Worm (Caenorhabditis elegans) whole organism, young adult: Measurements from ENCODE around the gene lrpc-1.
A peak's percentile ranks its signal among the peaks of the same experiment; 100 is the strongest.

Experiments used
- B0019.2 ChIP-seq: fragments of 200-800 bp; sonication (Bioruptor generic); conservative IDR thresholded peaks from 2 replicates; pipeline ENCODE4 v1.3.6; 2022; ENCODE audit warnings: missing genetic modification reagents, missing genetic modification characterization, missing compliant biosample characterization
- B0336.3 ChIP-seq: fragments of 200-800 bp; sonication (Bioruptor generic); IDR thresholded peaks from 2 replicates; pipeline ENCODE4 v1.3.6; 2022; ENCODE audit warnings: missing genetic modification characterization, missing compliant biosample characterization
- C06A6.2 ChIP-seq: fragments of 200-800 bp; sonication (Bioruptor generic); conservative IDR thresholded peaks from 2 replicates; pipeline ENCODE4 v1.3.6; 2022; ENCODE audit warnings: missing genetic modification characterization, missing compliant biosample characterization
- F10E7.11 ChIP-seq: sonication (generic microtip); optimal IDR thresholded peaks from 2 replicates; lab custom pipeline; 2017; ENCODE audit warnings: mild to moderate bottlenecking, missing genetic modification characterization, moderate library complexity, missing compliant biosample characterization
- F33H1.4 ChIP-seq: fragments of 200-800 bp; sonication (Bioruptor generic); IDR thresholded peaks from 2 replicates; pipeline ENCODE4 v1.3.6; 2022; ENCODE audit warnings: missing genetic modification reagents, missing genetic modification characterization, missing compliant biosample characterization
- F52B5.7 ChIP-seq: sonication (generic microtip); optimal IDR thresholded peaks from 2 replicates; lab custom pipeline; 2016; ENCODE audit warnings: mild to moderate bottlenecking, missing genetic modification characterization, missing compliant biosample characterization
- F57C9.4 ChIP-seq: sonication (generic microtip); optimal IDR thresholded peaks from 2 replicates; lab custom pipeline; 2017; ENCODE audit warnings: mild to moderate bottlenecking, missing genetic modification characterization, missing compliant biosample characterization
- T26A5.8 ChIP-seq: sonication (generic microtip); optimal IDR thresholded peaks from 2 replicates; lab custom pipeline; 2016; ENCODE audit warnings: missing genetic modification characterization, missing compliant biosample characterization
- Y67H2A.10 ChIP-seq: fragments of 200-800 bp; sonication (Bioruptor generic); conservative IDR thresholded peaks from 2 replicates; pipeline ENCODE4 v1.3.6; 2022; ENCODE audit warnings: missing genetic modification reagents, missing genetic modification characterization, missing compliant biosample characterization
- Y95B8A.8 ChIP-seq: fragments of 200-800 bp; sonication (Bioruptor generic); IDR thresholded peaks from 2 replicates; pipeline ENCODE4 v1.3.6; 2022; ENCODE audit warnings: missing genetic modification reagents, missing genetic modification characterization, missing compliant biosample characterization
- ZK185.1 ChIP-seq: sonication (generic microtip); optimal IDR thresholded peaks from 2 replicates; lab custom pipeline; 2016; ENCODE audit warnings: mild to moderate bottlenecking, missing genetic modification characterization, missing compliant biosample characterization; ENCODE audit not compliant: poor library complexity, severe bottlenecking
- athp-1 ChIP-seq: sonication (generic microtip); optimal IDR thresholded peaks from 2 replicates; lab custom pipeline; 2017; ENCODE audit warnings: mild to moderate bottlenecking, missing genetic modification characterization, missing compliant biosample characterization
- attf-3 ChIP-seq: fragments of 200-800 bp; sonication (Bioruptor generic); conservative IDR thresholded peaks from 2 replicates; pipeline ENCODE4 v1.3.6; 2022; ENCODE audit warnings: missing genetic modification reagents, missing genetic modification characterization, missing compliant biosample characterization
- attf-5 ChIP-seq: fragments of 200-800 bp; sonication (Bioruptor generic); optimal IDR thresholded peaks from 2 replicates; lab custom pipeline; 2018; ENCODE audit warnings: mild to moderate bottlenecking, missing genetic modification characterization, missing compliant biosample characterization
- bed-1 ChIP-seq: fragments of 200-800 bp; sonication (Bioruptor generic); IDR thresholded peaks from 2 replicates; pipeline ENCODE4 v1.3.6; 2022; ENCODE audit warnings: missing genetic modification reagents, missing genetic modification characterization, missing compliant biosample characterization
- bed-2 ChIP-seq: fragments of 200-800 bp; sonication (Bioruptor generic); IDR thresholded peaks from 2 replicates; pipeline ENCODE4 v1.3.6; 2022; ENCODE audit warnings: missing genetic modification reagents, missing genetic modification characterization, missing compliant biosample characterization
- ccch-3 ChIP-seq: fragments of 200-800 bp; sonication (Bioruptor generic); optimal IDR thresholded peaks from 2 replicates; lab custom pipeline; 2018; ENCODE audit warnings: mild to moderate bottlenecking, missing genetic modification characterization, missing compliant biosample characterization
- cebp-2 ChIP-seq: fragments of 200-800 bp; sonication (Bioruptor generic); IDR thresholded peaks from 2 replicates; pipeline ENCODE4 v1.3.6; 2022; ENCODE audit warnings: missing genetic modification characterization, missing compliant biosample characterization
- ceh-100 ChIP-seq: fragments of 200-800 bp; sonication (Bioruptor generic); IDR thresholded peaks from 2 replicates; pipeline ENCODE4 v1.3.6; 2022; ENCODE audit warnings: missing genetic modification reagents, missing genetic modification characterization, missing compliant biosample characterization
- ceh-58 ChIP-seq: fragments of 200-800 bp; sonication (Bioruptor generic); IDR thresholded peaks from 2 replicates; pipeline ENCODE4 v1.3.6; 2022; ENCODE audit warnings: missing genetic modification characterization, missing compliant biosample characterization
- ceh-91 ChIP-seq: fragments of 200-800 bp; sonication (Bioruptor generic); IDR thresholded peaks from 2 replicates; pipeline ENCODE4 v1.3.6; 2022; ENCODE audit warnings: missing genetic modification reagents, missing genetic modification characterization, missing compliant biosample characterization
- die-1 ChIP-seq: sonication (generic microtip); optimal IDR thresholded peaks from 2 replicates; lab custom pipeline; 2016; ENCODE audit warnings: missing genotype, mild to moderate bottlenecking, missing genetic modification characterization, missing compliant biosample characterization
- dox-1 ChIP-seq: fragments of 200-800 bp; sonication (Bioruptor generic); IDR thresholded peaks from 2 replicates; pipeline ENCODE4 v1.3.6; 2022; ENCODE audit warnings: missing genetic modification reagents, missing genetic modification characterization, missing compliant biosample characterization
- dpff-1 ChIP-seq: sonication (generic microtip); optimal IDR thresholded peaks from 2 replicates; lab custom pipeline; 2017; ENCODE audit warnings: mild to moderate bottlenecking, missing genetic modification characterization, missing compliant biosample characterization
- egl-18 ChIP-seq: fragments of 200-800 bp; sonication (Bioruptor generic); IDR thresholded peaks from 2 replicates; pipeline ENCODE4 v1.3.6; 2022; ENCODE audit warnings: missing genetic modification reagents, missing genetic modification characterization, missing compliant biosample characterization
- egrh-3 ChIP-seq: fragments of 200-800 bp; sonication (Bioruptor generic); IDR thresholded peaks from 2 replicates; pipeline ENCODE4 v1.3.6; 2022; ENCODE audit warnings: missing genetic modification reagents, missing genetic modification characterization, missing compliant biosample characterization
- fkh-3 ChIP-seq: sonication (generic microtip); optimal IDR thresholded peaks from 2 replicates; lab custom pipeline; 2016; ENCODE audit warnings: mild to moderate bottlenecking, missing genetic modification characterization, missing compliant biosample characterization
- him-1 ChIP-seq: sonication (generic microtip); optimal IDR thresholded peaks from 2 replicates; lab custom pipeline; 2016; ENCODE audit warnings: missing genotype, missing genetic modification reagents, missing genetic modification characterization, missing compliant biosample characterization
- hmg-1.2 ChIP-seq: fragments of 200-800 bp; sonication (Bioruptor generic); IDR thresholded peaks from 2 replicates; pipeline ENCODE4 v1.3.6; 2022; ENCODE audit warnings: missing genetic modification reagents, missing genetic modification characterization, missing compliant biosample characterization
- let-607 ChIP-seq, 2 experiments: fragments of 200-800 bp in 1 of 2; sonication (Bioruptor generic) in 1 of 2; sonication (generic microtip) in 1 of 2; optimal IDR thresholded peaks; 2 replicates each; lab custom pipeline; 2016 to 2018; ENCODE audit warnings: mild to moderate bottlenecking in 2 of 2, missing compliant biosample characterization in 2 of 2, missing genetic modification characterization in 2 of 2, moderate library complexity in 2 of 2, missing genotype in 1 of 2
- lsl-1 ChIP-seq: fragments of 200-800 bp; sonication (Bioruptor generic); optimal IDR thresholded peaks from 2 replicates; lab custom pipeline; 2018; ENCODE audit warnings: mild to moderate bottlenecking, missing genetic modification characterization, moderate library complexity, missing compliant biosample characterization
- madf-3 ChIP-seq: fragments of 200-800 bp; sonication (Bioruptor generic); IDR thresholded peaks from 2 replicates; pipeline ENCODE4 v1.3.6; 2022; ENCODE audit warnings: missing genetic modification reagents, missing genetic modification characterization, missing compliant biosample characterization
- madf-6 ChIP-seq: fragments of 200-800 bp; sonication (Bioruptor generic); IDR thresholded peaks from 2 replicates; pipeline ENCODE4 v1.3.6; 2022; ENCODE audit warnings: missing genetic modification reagents, missing genetic modification characterization, missing compliant biosample characterization
- mcd-1 ChIP-seq: fragments of 200-800 bp; sonication (Bioruptor generic); IDR thresholded peaks from 2 replicates; pipeline ENCODE4 v1.3.6; 2022; ENCODE audit warnings: missing genetic modification reagents, missing genetic modification characterization, missing compliant biosample characterization
- mes-4 ChIP-seq: sonication (generic microtip); optimal IDR thresholded peaks from 2 replicates; lab custom pipeline; 2016; ENCODE audit warnings: missing genotype, missing genetic modification characterization, missing compliant biosample characterization
- mxl-1 ChIP-seq: sonication (generic microtip); optimal IDR thresholded peaks from 2 replicates; lab custom pipeline; 2016; ENCODE audit warnings: missing genetic modification characterization, missing compliant biosample characterization
- nhr-27 ChIP-seq: fragments of 200-800 bp; sonication (Bioruptor generic); optimal IDR thresholded peaks from 2 replicates; lab custom pipeline; 2018; ENCODE audit warnings: mild to moderate bottlenecking, missing genetic modification characterization, moderate library complexity, missing compliant biosample characterization
- nhr-80 ChIP-seq: sonication (generic microtip); optimal IDR thresholded peaks from 2 replicates; lab custom pipeline; 2016; ENCODE audit warnings: missing genetic modification characterization, missing compliant biosample characterization
- rec-8 ChIP-seq, 2 experiments: sonication (generic microtip); optimal IDR thresholded peaks; 2 replicates each; lab custom pipeline; 2016; ENCODE audit warnings: mild to moderate bottlenecking in 2 of 2, missing genetic modification characterization in 2 of 2, missing genetic modification reagents in 2 of 2, missing genotype in 2 of 2, missing biosample characterization in 1 of 2, missing compliant biosample characterization in 1 of 2, moderate library complexity in 1 of 2
- snpc-1.3 ChIP-seq: sonication (generic microtip); optimal IDR thresholded peaks from 2 replicates; lab custom pipeline; 2017; ENCODE audit warnings: missing genetic modification characterization, mild to moderate bottlenecking, missing compliant biosample characterization, antibody characterized with exemption, moderate library complexity, missing genotype, missing genetic modification reagents; ENCODE audit not compliant: insufficient read depth
- snpc-4 ChIP-seq, 5 experiments: fragments of 150-350 bp in 1 of 5; sonication (generic microtip) in 4 of 5; optimal IDR thresholded peaks; 2 replicates each; lab custom pipeline; 2014 to 2018; ENCODE audit warnings: missing genetic modification characterization in 5 of 5, missing biosample characterization in 3 of 5, antibody characterized with exemption in 2 of 5, mild to moderate bottlenecking in 2 of 5, missing compliant biosample characterization in 2 of 5, missing genotype in 2 of 5, moderate library complexity in 2 of 5, missing genetic modification reagents in 1 of 5
- tbp1 ChIP-seq: fragments of 200-800 bp; sonication (Bioruptor generic); optimal IDR thresholded peaks from 2 replicates; lab custom pipeline; 2018; ENCODE audit warnings: mild to moderate bottlenecking, missing genetic modification characterization, missing compliant biosample characterization
- xnd-1 ChIP-seq: sonication (generic microtip); optimal IDR thresholded peaks from 2 replicates; lab custom pipeline; 2016; ENCODE audit warnings: missing genotype, missing genetic modification reagents, missing genetic modification characterization, missing compliant biosample characterization
- zfh-2 ChIP-seq: fragments of 200-800 bp; sonication (Bioruptor generic); conservative IDR thresholded peaks from 2 replicates; pipeline ENCODE4 v1.3.6; 2022; ENCODE audit warnings: missing genetic modification reagents, missing genetic modification characterization, missing compliant biosample characterization
- zim-3 ChIP-seq: sonication (generic microtip); optimal IDR thresholded peaks from 2 replicates; lab custom pipeline; 2017; ENCODE audit warnings: mild to moderate bottlenecking, missing genetic modification characterization, moderate library complexity, missing compliant biosample characterization
- ztf-18 ChIP-seq: sonication (generic microtip); optimal IDR thresholded peaks from 2 replicates; lab custom pipeline; 2016; ENCODE audit warnings: missing genotype, mild to moderate bottlenecking, missing genetic modification characterization, missing compliant biosample characterization

Gene lrpc-1

DNA sequence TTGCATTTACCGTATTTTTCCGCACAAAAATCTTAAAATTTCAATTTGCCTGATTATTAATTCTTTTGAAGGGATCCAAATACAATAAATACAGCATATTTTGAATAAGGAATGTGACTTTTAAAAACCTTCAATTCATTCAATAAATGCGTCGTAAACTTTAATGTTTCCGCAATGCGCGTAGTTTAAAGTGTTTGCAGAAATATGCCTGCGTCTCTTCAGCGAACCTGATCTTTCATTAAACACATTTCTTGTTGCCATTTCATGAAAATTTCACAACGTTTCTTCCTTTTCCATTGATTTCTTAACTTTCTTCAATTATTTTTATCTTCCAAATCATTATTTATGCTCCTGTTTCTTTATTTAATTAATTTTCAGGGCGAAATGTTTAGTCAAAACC lies 20.7 kb downstream of the lrpc-1 start, which contains the start of gene vps-37 (continued):
- TF ChIP-seq F33H1.4: peak; percentile 51; the same call in 1 of the 2 replicates

- TF ChIP-seq egl-18 (GFP tag; lab: Robert Waterston, UW): no peak
- TF ChIP-seq dpff-1 (tag; lab: Kevin White, UChicago): peak; percentile 28
- no peak for TF ChIP-seq C06A6.2 (GFP tag; lab: Robert Waterston, UW)
- TF ChIP-seq ceh-100 (GFP tag; lab: Robert Waterston, UW): peak; percentile 50; the same call in 1 of the 2 replicates
- TF ChIP-seq bed-1 (GFP tag; lab: Robert Waterston, UW): no peak
- no peak for TF ChIP-seq F57C9.4
- no peak; the same call in 1 of the 2 replicates for TF ChIP-seq attf-3 (GFP tag; lab: Robert Waterston, UW)
- peak; percentile 83 for TF ChIP-seq madf-3 (GFP tag; lab: Robert Waterston, UW)
- TF ChIP-seq snpc-4 (GFP tag; optimal IDR thresholded peaks at IDR 0.05; lab: Kevin White, UChicago): no peak
- TF ChIP-seq snpc-4 (tag; optimal IDR thresholded peaks at IDR 0.05; lab: Kevin White, UChicago): peak in 2 of 4 experiments; percentile 13 to 34
- peak; percentile 70 for TF ChIP-seq die-1 (tag; lab: Kevin White, UChicago)
- peak; percentile 88 for TF ChIP-seq athp-1 (tag; lab: Kevin White, UChicago)
- no peak for TF ChIP-seq ZK185.1 (tag; lab: Kevin White, UChicago)
- TF ChIP-seq fkh-3 (tag; lab: Kevin White, UChicago): peak; percentile 69
- TF ChIP-seq ccch-3 (GFP tag; lab: Kevin White, UChicago): no peak
- peak; percentile 89 for TF ChIP-seq F10E7.11
- TF ChIP-seq F52B5.7 (tag; lab: Kevin White, UChicago): peak; percentile 71
- TF ChIP-seq zfh-2 (GFP tag; lab: Robert Waterston, UW): no peak
- peak; percentile 21; the same call in 1 of the 2 replicates for TF ChIP-seq hmg-1.2 (GFP tag; lab: Robert Waterston, UW)
- no peak for TF ChIP-seq nhr-27 (tag; lab: Kevin White, UChicago)
- peak; percentile 42 for TF ChIP-seq T26A5.8 (tag; lab: Kevin White, UChicago)
- TF ChIP-seq B0019.2 (GFP tag; lab: Robert Waterston, UW): peak; percentile 59; the same call in 1 of the 2 replicates
- TF ChIP-seq rec-8 (tag; optimal IDR thresholded peaks at IDR 0.05; lab: Kevin White, UChicago): peak in 1 of 2 experiments; percentile 48
- TF ChIP-seq ztf-18 (tag; lab: Kevin White, UChicago): peak; percentile 59
- TF ChIP-seq let-607 (tag; optimal IDR thresholded peaks at IDR 0.05; lab: Kevin White, UChicago): peak in 1 of 2 experiments; percentile 24
- TF ChIP-seq nhr-80 (tag; lab: Kevin White, UChicago): no peak
- TF ChIP-seq ceh-91: peak; percentile 29; the same call in 1 of the 2 replicates
- peak; percentile 88 for TF ChIP-seq tbp1 (GFP tag; lab: Kevin White, UChicago)
- peak; percentile 46 for TF ChIP-seq attf-5
- TF ChIP-seq egrh-3: no peak
- TF ChIP-seq madf-6 (GFP tag; lab: Robert Waterston, UW): peak; percentile 77
- 0 out of 2 replicates have a peak, but pooled peaks have one; percentile 9 for TF ChIP-seq Y67H2A.10 (GFP tag; lab: Robert Waterston, UW)
- no peak for TF ChIP-seq bed-2 (GFP tag; lab: Robert Waterston, UW)
- TF ChIP-seq B0336.3 (GFP tag; lab: Robert Waterston, UW): peak; percentile 95
- peak; percentile 85 for TF ChIP-seq Y95B8A.8 (GFP tag; lab: Robert Waterston, UW)
- peak; percentile 81 for TF ChIP-seq snpc-1.3 (tag; lab: Kevin White, UChicago)
- TF ChIP-seq mcd-1 (GFP tag; lab: Robert Waterston, UW): no peak
- TF ChIP-seq ceh-58 (GFP tag; lab: Robert Waterston, UW): no peak
- 0 out of 2 replicates have a peak, but pooled peaks have one; percentile 30 for TF ChIP-seq dox-1 (GFP tag; lab: Robert Waterston, UW)
- TF ChIP-seq lsl-1 (GFP tag; lab: Kevin White, UChicago): peak; percentile 53
- no peak for TF ChIP-seq cebp-2
- peak; percentile 38 for TF ChIP-seq xnd-1 (tag; lab: Kevin White, UChicago)
- peak; percentile 41 for TF ChIP-seq mes-4 (tag; lab: Kevin White, UChicago)
- peak; percentile 52 for TF ChIP-seq him-1
- TF ChIP-seq mxl-1: peak; percentile 75
- TF ChIP-seq zim-3 (tag; lab: Kevin White, UChicago): no peak
Observed at ce11 chrV:5591887-5592286, 21.1 kb downstream of the lrpc-1 start.
